Worm (Caenorhabditis elegans) whole organism, late embryonic: Measurements from ENCODE around the gene T02H6.8.

Experiments
- K02D7.2 ChIP-seq: sonication (generic microtip); optimal IDR thresholded peaks from 2 replicates; lab custom pipeline; 2017; ENCODE audit warnings: mild to moderate bottlenecking, missing genetic modification characterization, missing compliant biosample characterization
- K09A11.1 ChIP-seq: sonication (generic microtip); optimal IDR thresholded peaks from 2 replicates; lab custom pipeline; 2017; ENCODE audit warnings: antibody characterized with exemption, mild to moderate bottlenecking, missing genetic modification characterization, missing compliant biosample characterization; ENCODE audit not compliant: insufficient read depth
- T23F11.4 ChIP-seq: fragments of 200-800 bp; sonication (Bioruptor generic); optimal IDR thresholded peaks from 2 replicates; lab custom pipeline; 2018; ENCODE audit warnings: mild to moderate bottlenecking, missing genetic modification characterization, missing compliant biosample characterization
- ahr-1 ChIP-seq: sonication (generic microtip); optimal IDR thresholded peaks from 2 replicates; lab custom pipeline; 2016; ENCODE audit warnings: missing genetic modification characterization, missing compliant biosample characterization
- ama-1 ChIP-seq: fragments of 150-350 bp; optimal IDR thresholded peaks from 2 replicates; lab custom pipeline; 2014
- ceh-24 ChIP-seq: sonication (generic microtip); optimal IDR thresholded peaks from 2 replicates; lab custom pipeline; 2016; ENCODE audit warnings: mild to moderate bottlenecking, missing genetic modification characterization, missing compliant biosample characterization
- ceh-45 ChIP-seq: fragments of 200-800 bp; sonication (Bioruptor generic); IDR thresholded peaks from 2 replicates; pipeline ENCODE4 v1.3.6; 2022; ENCODE audit warnings: missing genetic modification reagents, missing genetic modification characterization, missing compliant biosample characterization
- ceh-48 ChIP-seq: sonication (generic microtip); optimal IDR thresholded peaks from 2 replicates; lab custom pipeline; 2016; ENCODE audit warnings: missing genetic modification characterization, inconsistent platforms, missing compliant biosample characterization
- ceh-9 ChIP-seq: sonication (generic microtip); optimal IDR thresholded peaks from 2 replicates; lab custom pipeline; 2016; ENCODE audit warnings: mild to moderate bottlenecking, missing genetic modification characterization, inconsistent platforms, missing compliant biosample characterization
- che-1 ChIP-seq: sonication (generic microtip); optimal IDR thresholded peaks from 2 replicates; lab custom pipeline; 2016; ENCODE audit warnings: mild to moderate bottlenecking, missing genetic modification characterization, missing compliant biosample characterization
- dve-1 ChIP-seq: sonication (generic microtip); optimal IDR thresholded peaks from 2 replicates; lab custom pipeline; 2017; ENCODE audit warnings: antibody characterized with exemption, mild to moderate bottlenecking, missing genetic modification characterization, missing compliant biosample characterization
- elt-2 ChIP-seq: sonication (generic microtip); optimal IDR thresholded peaks from 2 replicates; lab custom pipeline; 2016; ENCODE audit warnings: missing genetic modification reagents, missing genetic modification characterization, missing compliant biosample characterization
- ets-4 ChIP-seq: sonication (generic microtip); optimal IDR thresholded peaks from 2 replicates; lab custom pipeline; 2016; ENCODE audit warnings: missing genetic modification characterization, missing compliant biosample characterization
- fkh-10 ChIP-seq: fragments of 150-350 bp; optimal IDR thresholded peaks from 2 replicates; lab custom pipeline; 2014; ENCODE audit warnings: missing biosample characterization, missing genetic modification reagents, missing genetic modification characterization
- lim-6 ChIP-seq: sonication (generic microtip); optimal IDR thresholded peaks from 2 replicates; lab custom pipeline; 2016; ENCODE audit warnings: missing genetic modification characterization, missing compliant biosample characterization
- madf-2 ChIP-seq: sonication (generic microtip); optimal IDR thresholded peaks from 2 replicates; lab custom pipeline; 2017; ENCODE audit warnings: missing genetic modification characterization, missing compliant biosample characterization
- mec-3 ChIP-seq: sonication (generic microtip); optimal IDR thresholded peaks from 2 replicates; lab custom pipeline; 2016; ENCODE audit warnings: borderline replicate concordance, missing genetic modification characterization, missing compliant biosample characterization
- nhr-11 ChIP-seq: fragments of 150-350 bp; optimal IDR thresholded peaks from 2 replicates; lab custom pipeline; 2014; ENCODE audit warnings: missing biosample characterization, missing genetic modification characterization
- npax-4 ChIP-seq: sonication (generic microtip); optimal IDR thresholded peaks from 2 replicates; lab custom pipeline; 2016; ENCODE audit warnings: missing genetic modification characterization, missing compliant biosample characterization
- pag-3 ChIP-seq: sonication (generic microtip); optimal IDR thresholded peaks from 2 replicates; lab custom pipeline; 2016; ENCODE audit warnings: missing compliant biosample characterization, missing genetic modification characterization, borderline replicate concordance
- pros-1 ChIP-seq: fragments of 150-350 bp; optimal IDR thresholded peaks from 2 replicates; lab custom pipeline; 2014; ENCODE audit warnings: missing biosample characterization, missing genetic modification reagents, missing genetic modification characterization
- sdc-2 ChIP-seq: sonication (generic microtip); optimal IDR thresholded peaks from 2 replicates; lab custom pipeline; 2016; ENCODE audit warnings: missing genotype, missing genetic modification characterization, missing compliant biosample characterization
- sox-2 ChIP-seq: fragments of 200-800 bp; sonication (Bioruptor generic); IDR thresholded peaks from 2 replicates; pipeline ENCODE4 v1.3.6; 2022; ENCODE audit warnings: missing genetic modification reagents, missing genetic modification characterization, missing compliant biosample characterization
- sox-4 ChIP-seq: sonication (generic microtip); optimal IDR thresholded peaks from 2 replicates; lab custom pipeline; 2017; ENCODE audit warnings: mild to moderate bottlenecking, missing genetic modification characterization, inconsistent platforms, missing compliant biosample characterization
- syd-9 ChIP-seq: sonication (generic microtip); optimal IDR thresholded peaks from 2 replicates; lab custom pipeline; 2016; ENCODE audit warnings: mild to moderate bottlenecking, missing genetic modification characterization, moderate library complexity, missing compliant biosample characterization
- tbx-2 ChIP-seq: sonication (generic microtip); optimal IDR thresholded peaks from 2 replicates; lab custom pipeline; 2016; ENCODE audit warnings: missing genetic modification characterization, missing compliant biosample characterization
- tbx-7 ChIP-seq: sonication (generic microtip); optimal IDR thresholded peaks from 2 replicates; lab custom pipeline; 2016; ENCODE audit warnings: missing genotype, missing genetic modification characterization, missing compliant biosample characterization
- ttx-3 ChIP-seq: sonication (generic microtip); optimal IDR thresholded peaks from 2 replicates; lab custom pipeline; 2016; ENCODE audit warnings: missing genetic modification reagents, missing genetic modification characterization, missing compliant biosample characterization
- unc-3 ChIP-seq, 2 experiments: fragments of 200-800 bp in 1 of 2; sonication (Bioruptor generic) in 1 of 2; sonication (generic microtip) in 1 of 2; conservative IDR thresholded peaks in 1 of 2; optimal IDR thresholded peaks in 1 of 2; 2 replicates each; pipeline versions ENCODE4 v1.3.6 to Lab custom; 2016 to 2022; ENCODE audit warnings: missing compliant biosample characterization in 2 of 2, missing genetic modification characterization in 2 of 2, missing genetic modification reagents in 1 of 2
- unc-86 ChIP-seq: sonication (generic microtip); optimal IDR thresholded peaks from 2 replicates; lab custom pipeline; 2016; ENCODE audit warnings: missing genetic modification characterization, missing compliant biosample characterization

The T02H6.8 gene

ce11 chrII:701371-702139 lies 20.9 kb downstream of the T02H6.8 start, which contains the start of gene thoc-1:
thoc-1 (plus strand) TSS chrII:702107.
- TF ChIP-seq ama-1 (no peak), lim-6 (tag; lab: Kevin White, UChicago) (no peak), nhr-11 (no peak), sdc-2 (tag; lab: Kevin White, UChicago) (no peak), dve-1 (tag; lab: Kevin White, UChicago) (no peak), ets-4 (no peak), K02D7.2 (no peak), pros-1 (tag; lab: Kevin White, UChicago) (no peak), pag-3 (tag; lab: Kevin White, UChicago) (no peak)

ce11 chrII:709081-709480 lies 28.4 kb downstream of the T02H6.8 start, which contains the start of gene T02H6.1:
T02H6.1 (plus strand) TSS chrII:709381.
- no peak for TF ChIP-seq fkh-10 (GFP tag; lab: Kevin White, UChicago)
- no peak for TF ChIP-seq pros-1 (tag; lab: Kevin White, UChicago)
- TF ChIP-seq sdc-2 (tag; lab: Kevin White, UChicago): no peak
- no peak for TF ChIP-seq ttx-3 (tag; lab: Kevin White, UChicago)
- no peak for TF ChIP-seq madf-2 (tag; lab: Kevin White, UChicago)
- no peak for TF ChIP-seq che-1 (tag; lab: Kevin White, UChicago)
- TF ChIP-seq sox-2: no peak
- TF ChIP-seq mec-3 (tag; lab: Kevin White, UChicago): no peak
- no peak for TF ChIP-seq ceh-45 (GFP tag; lab: Robert Waterston, UW)
- TF ChIP-seq ahr-1 (tag; lab: Kevin White, UChicago): no peak

ce11 chrII:721931-722330 lies 41.3 kb downstream of the T02H6.8 start:
- TF ChIP-seq unc-86 (tag; lab: Kevin White, UChicago): no peak
- TF ChIP-seq ceh-9 (tag; lab: Kevin White, UChicago): no peak
- TF ChIP-seq K09A11.1 (tag; lab: Kevin White, UChicago): no peak
- no peak for TF ChIP-seq mec-3 (tag; lab: Kevin White, UChicago)
- no peak for TF ChIP-seq syd-9 (tag; lab: Kevin White, UChicago)

- no peak for TF ChIP-seq ceh-24 (tag; lab: Kevin White, UChicago)
- no peak for TF ChIP-seq npax-4 (tag; lab: Kevin White, UChicago)
- no peak for TF ChIP-seq tbx-2 (tag; lab: Kevin White, UChicago)
- TF ChIP-seq T23F11.4 (GFP tag; lab: Kevin White, UChicago): no peak
- no peak for TF ChIP-seq elt-2 (tag; lab: Kevin White, UChicago)
- no peak for TF ChIP-seq unc-3 (GFP tag; conservative IDR thresholded peaks at IDR 0.05; lab: Robert Waterston, UW)
- TF ChIP-seq unc-3 (tag; optimal IDR thresholded peaks at IDR 0.05; lab: Kevin White, UChicago): no peak
- TF ChIP-seq unc-86 (tag; lab: Kevin White, UChicago): no peak
- no peak for TF ChIP-seq ahr-1 (tag; lab: Kevin White, UChicago)
- TF ChIP-seq nhr-11: no peak
- no peak for TF ChIP-seq sox-4 (tag; lab: Kevin White, UChicago)
- TF ChIP-seq tbx-7 (tag; lab: Kevin White, UChicago): no peak
These were observed 42.9 kb downstream of the T02H6.8 start, which contains the start of gene rfip-2 for ce11 chrII:723488-723887. rfip-2 (plus strand) TSS chrII:723788.

- TF ChIP-seq npax-4 (tag; lab: Kevin White, UChicago): no peak
- peak; percentile 74 for TF ChIP-seq ceh-48
These were observed 43.4 kb downstream of the T02H6.8 start for ce11 chrII:724004-724403.
